Worm (Caenorhabditis elegans) whole organism, L4 larva: ENCODE measurements around the gene W06H8.2.

Experiments
- aly-2 ChIP-seq: sonication (generic microtip); optimal IDR thresholded peaks from 2 replicates; lab custom pipeline; 2018; ENCODE audit warnings: missing biosample characterization, missing genetic modification characterization
- ctbp-1 ChIP-seq: fragments of 200-800 bp; sonication (Bioruptor generic); IDR thresholded peaks from 2 replicates; pipeline ENCODE4 v1.3.6; 2022; ENCODE audit warnings: missing genetic modification reagents, missing genetic modification characterization, missing compliant biosample characterization
- nhr-28 ChIP-seq: fragments of 150-350 bp; optimal IDR thresholded peaks from 2 replicates; lab custom pipeline; 2014; ENCODE audit warnings: missing biosample characterization, missing genetic modification characterization
- snpc-4 ChIP-seq: fragments of 150-350 bp; optimal IDR thresholded peaks from 2 replicates; lab custom pipeline; 2014; ENCODE audit warnings: missing biosample characterization, missing genetic modification characterization

- TF ChIP-seq nhr-28 (tag; lab: Kevin White, UChicago) (no peak), aly-2 (tag; lab: Kevin White, UChicago) (no peak), snpc-4 (tag; lab: Kevin White, UChicago) (no peak), ctbp-1 (no peak)
Measured at ce11 chrV:6249135-6249534, 42.6 kb downstream of the W06H8.2 start.
